Worm (Caenorhabditis elegans) whole organism, young adult: ENCODE measurements around the gene W02F12.4.

Source experiments
- C06A6.2 ChIP-seq: fragments of 200-800 bp; sonication (Bioruptor generic); conservative IDR thresholded peaks from 2 replicates; pipeline ENCODE4 v1.3.6; 2022; ENCODE audit warnings: missing genetic modification characterization, missing compliant biosample characterization
- F10E7.11 ChIP-seq: sonication (generic microtip); optimal IDR thresholded peaks from 2 replicates; lab custom pipeline; 2017; ENCODE audit warnings: mild to moderate bottlenecking, missing genetic modification characterization, moderate library complexity, missing compliant biosample characterization
- F22D6.2 ChIP-seq: sonication (generic microtip); optimal IDR thresholded peaks from 2 replicates; lab custom pipeline; 2016; ENCODE audit warnings: mild to moderate bottlenecking, missing genetic modification characterization, missing compliant biosample characterization
- F37B4.10 ChIP-seq: fragments of 200-800 bp; sonication (Bioruptor generic); IDR thresholded peaks from 2 replicates; pipeline ENCODE4 v1.3.6; 2022; ENCODE audit warnings: missing genetic modification characterization, missing compliant biosample characterization
- F57A8.1 ChIP-seq: fragments of 200-800 bp; sonication (Bioruptor generic); optimal IDR thresholded peaks from 2 replicates; lab custom pipeline; 2018; ENCODE audit warnings: mild to moderate bottlenecking, missing genetic modification characterization, moderate library complexity, missing compliant biosample characterization
- K11D2.4 ChIP-seq: fragments of 200-800 bp; sonication (Bioruptor generic); IDR thresholded peaks from 2 replicates; pipeline ENCODE4 v1.3.6; 2022; ENCODE audit warnings: missing genetic modification reagents, missing genetic modification characterization, missing compliant biosample characterization
- Y56A3A.18 ChIP-seq: fragments of 200-800 bp; sonication (Bioruptor generic); IDR thresholded peaks from 2 replicates; pipeline ENCODE4 v1.3.6; 2022; ENCODE audit warnings: missing genetic modification reagents, missing genetic modification characterization, missing compliant biosample characterization
- ZK185.1 ChIP-seq: sonication (generic microtip); optimal IDR thresholded peaks from 2 replicates; lab custom pipeline; 2016; ENCODE audit warnings: mild to moderate bottlenecking, missing genetic modification characterization, missing compliant biosample characterization; ENCODE audit not compliant: poor library complexity, severe bottlenecking
- athp-1 ChIP-seq: sonication (generic microtip); optimal IDR thresholded peaks from 2 replicates; lab custom pipeline; 2017; ENCODE audit warnings: mild to moderate bottlenecking, missing genetic modification characterization, missing compliant biosample characterization
- attf-5 ChIP-seq: fragments of 200-800 bp; sonication (Bioruptor generic); optimal IDR thresholded peaks from 2 replicates; lab custom pipeline; 2018; ENCODE audit warnings: mild to moderate bottlenecking, missing genetic modification characterization, missing compliant biosample characterization
- bed-2 ChIP-seq: fragments of 200-800 bp; sonication (Bioruptor generic); IDR thresholded peaks from 2 replicates; pipeline ENCODE4 v1.3.6; 2022; ENCODE audit warnings: missing genetic modification reagents, missing genetic modification characterization, missing compliant biosample characterization
- ccch-3 ChIP-seq: fragments of 200-800 bp; sonication (Bioruptor generic); optimal IDR thresholded peaks from 2 replicates; lab custom pipeline; 2018; ENCODE audit warnings: mild to moderate bottlenecking, missing genetic modification characterization, missing compliant biosample characterization
- ceh-100 ChIP-seq: fragments of 200-800 bp; sonication (Bioruptor generic); IDR thresholded peaks from 2 replicates; pipeline ENCODE4 v1.3.6; 2022; ENCODE audit warnings: missing genetic modification reagents, missing genetic modification characterization, missing compliant biosample characterization
- ceh-27 ChIP-seq: fragments of 200-800 bp; sonication (Bioruptor generic); optimal IDR thresholded peaks from 2 replicates; lab custom pipeline; 2018; ENCODE audit warnings: mild to moderate bottlenecking, missing genetic modification characterization, moderate library complexity, missing compliant biosample characterization
- ceh-40 ChIP-seq: fragments of 200-800 bp; sonication (Bioruptor generic); IDR thresholded peaks from 2 replicates; pipeline ENCODE4 v1.3.6; 2022; ENCODE audit warnings: missing genetic modification characterization, missing compliant biosample characterization
- ceh-79 ChIP-seq: sonication (generic microtip); optimal IDR thresholded peaks from 2 replicates; lab custom pipeline; 2017; ENCODE audit warnings: mild to moderate bottlenecking, missing genetic modification characterization, missing compliant biosample characterization
- chd-7 ChIP-seq: sonication (generic microtip); optimal IDR thresholded peaks from 2 replicates; lab custom pipeline; 2016; ENCODE audit warnings: mild to moderate bottlenecking, missing genetic modification characterization, moderate library complexity, missing compliant biosample characterization
- dox-1 ChIP-seq: fragments of 200-800 bp; sonication (Bioruptor generic); IDR thresholded peaks from 2 replicates; pipeline ENCODE4 v1.3.6; 2022; ENCODE audit warnings: missing genetic modification reagents, missing genetic modification characterization, missing compliant biosample characterization
- dpff-1 ChIP-seq: sonication (generic microtip); optimal IDR thresholded peaks from 2 replicates; lab custom pipeline; 2017; ENCODE audit warnings: mild to moderate bottlenecking, missing genetic modification characterization, missing compliant biosample characterization
- dpl-1 ChIP-seq: fragments of 150-350 bp; optimal IDR thresholded peaks from 2 replicates; lab custom pipeline; 2014; ENCODE audit warnings: missing biosample characterization, missing genetic modification reagents, missing genetic modification characterization
- ekl-4 ChIP-seq: fragments of 200-800 bp; sonication (Bioruptor generic); IDR thresholded peaks from 2 replicates; pipeline ENCODE4 v1.3.6; 2022; ENCODE audit warnings: missing genetic modification reagents, missing genetic modification characterization, missing compliant biosample characterization
- gei-17 ChIP-seq: fragments of 200-800 bp; sonication (Bioruptor generic); optimal IDR thresholded peaks from 2 replicates; lab custom pipeline; 2018; ENCODE audit warnings: mild to moderate bottlenecking, missing genetic modification characterization, missing compliant biosample characterization
- hmg-1.2 ChIP-seq: fragments of 200-800 bp; sonication (Bioruptor generic); IDR thresholded peaks from 2 replicates; pipeline ENCODE4 v1.3.6; 2022; ENCODE audit warnings: missing genetic modification reagents, missing genetic modification characterization, missing compliant biosample characterization
- hmg-20 ChIP-seq: fragments of 200-800 bp; sonication (Bioruptor generic); IDR thresholded peaks from 2 replicates; pipeline ENCODE4 v1.3.6; 2022; ENCODE audit warnings: missing genetic modification reagents, missing genetic modification characterization, missing compliant biosample characterization
- let-607 ChIP-seq, 2 experiments: fragments of 200-800 bp in 1 of 2; sonication (Bioruptor generic) in 1 of 2; sonication (generic microtip) in 1 of 2; optimal IDR thresholded peaks; 2 replicates each; lab custom pipeline; 2016 to 2018; ENCODE audit warnings: mild to moderate bottlenecking in 2 of 2, missing compliant biosample characterization in 2 of 2, missing genetic modification characterization in 2 of 2, moderate library complexity in 2 of 2, missing genotype in 1 of 2
- lin-26 ChIP-seq: fragments of 200-800 bp; sonication (Bioruptor generic); IDR thresholded peaks from 2 replicates; pipeline ENCODE4 v1.3.6; 2022; ENCODE audit warnings: missing genetic modification reagents, missing genetic modification characterization, missing compliant biosample characterization
- lin-35 ChIP-seq, 3 experiments: fragments of 150-350 bp in 2 of 3; sonication (generic microtip) in 1 of 3; optimal IDR thresholded peaks; 2 replicates each; lab custom pipeline; 2014 to 2018; ENCODE audit warnings: missing biosample characterization in 3 of 3, missing genetic modification characterization in 3 of 3, missing genetic modification reagents in 3 of 3
- lir-1 ChIP-seq: fragments of 200-800 bp; sonication (Bioruptor generic); conservative IDR thresholded peaks from 2 replicates; pipeline ENCODE4 v1.3.6; 2022; ENCODE audit warnings: missing genetic modification reagents, missing genetic modification characterization, missing compliant biosample characterization
- lsl-1 ChIP-seq: fragments of 200-800 bp; sonication (Bioruptor generic); optimal IDR thresholded peaks from 2 replicates; lab custom pipeline; 2018; ENCODE audit warnings: mild to moderate bottlenecking, missing genetic modification characterization, moderate library complexity, missing compliant biosample characterization
- lsy-27 ChIP-seq: sonication (generic microtip); optimal IDR thresholded peaks from 2 replicates; lab custom pipeline; 2017; ENCODE audit warnings: missing genetic modification characterization, mild to moderate bottlenecking, missing compliant biosample characterization, antibody characterized with exemption, missing genotype, borderline replicate concordance; ENCODE audit not compliant: insufficient read depth
- nfya-2 ChIP-seq: fragments of 200-800 bp; sonication (Bioruptor generic); IDR thresholded peaks from 2 replicates; pipeline ENCODE4 v1.3.6; 2022; ENCODE audit warnings: missing genetic modification reagents, missing genetic modification characterization, missing compliant biosample characterization
- nhr-120 ChIP-seq: fragments of 200-800 bp; sonication (Bioruptor generic); IDR thresholded peaks from 2 replicates; pipeline ENCODE4 v1.3.6; 2022; ENCODE audit warnings: missing genetic modification characterization, missing compliant biosample characterization
- nhr-179 ChIP-seq: sonication (generic microtip); optimal IDR thresholded peaks from 2 replicates; lab custom pipeline; 2016; ENCODE audit warnings: mild to moderate bottlenecking, missing genetic modification characterization, missing compliant biosample characterization
- nhr-80 ChIP-seq: sonication (generic microtip); optimal IDR thresholded peaks from 2 replicates; lab custom pipeline; 2016; ENCODE audit warnings: missing genetic modification characterization, missing compliant biosample characterization
- pbrm-1 ChIP-seq: fragments of 200-800 bp; sonication (Bioruptor generic); IDR thresholded peaks from 2 replicates; pipeline ENCODE4 v1.3.6; 2022; ENCODE audit warnings: missing genetic modification reagents, missing genetic modification characterization, missing compliant biosample characterization
- rpc-1 ChIP-seq, 2 experiments: fragments of 150-350 bp in 1 of 2; sonication (generic microtip) in 1 of 2; optimal IDR thresholded peaks; 2 replicates each; lab custom pipeline; 2014 to 2018; ENCODE audit warnings: missing biosample characterization in 1 of 2, missing genetic modification characterization in 1 of 2, missing genetic modification reagents in 1 of 2, missing genotype in 1 of 2
- snpc-1.1 ChIP-seq: sonication (generic microtip); optimal IDR thresholded peaks from 2 replicates; lab custom pipeline; 2017; ENCODE audit warnings: missing genetic modification characterization, mild to moderate bottlenecking, missing compliant biosample characterization, antibody characterized with exemption, moderate library complexity, missing genotype, missing genetic modification reagents; ENCODE audit not compliant: insufficient read depth
- snpc-3.4 ChIP-seq: sonication (generic microtip); optimal IDR thresholded peaks from 2 replicates; lab custom pipeline; 2017; ENCODE audit warnings: missing genetic modification characterization, mild to moderate bottlenecking, missing compliant biosample characterization, antibody characterized with exemption, moderate library complexity, missing genotype, missing genetic modification reagents
- somi-1 ChIP-seq: fragments of 200-800 bp; sonication (Bioruptor generic); optimal IDR thresholded peaks from 2 replicates; lab custom pipeline; 2018; ENCODE audit warnings: mild to moderate bottlenecking, missing genetic modification characterization, missing compliant biosample characterization
- unc-62 ChIP-seq: fragments of 150-350 bp; optimal IDR thresholded peaks from 2 replicates; lab custom pipeline; 2014; ENCODE audit warnings: missing biosample characterization, missing genetic modification reagents, missing genetic modification characterization
- ztf-28 ChIP-seq: fragments of 200-800 bp; sonication (Bioruptor generic); IDR thresholded peaks from 2 replicates; pipeline ENCODE4 v1.3.6; 2022; ENCODE audit warnings: missing genetic modification reagents, missing genetic modification characterization, missing compliant biosample characterization

W02F12.4 gene

ce11 chrV:6736108-6736507 lies 29.4 kb upstream of the W02F12.4 start:
- TF ChIP-seq nhr-120 (GFP tag; lab: Robert Waterston, UW) (no peak), F37B4.10 (GFP tag; lab: Robert Waterston, UW) (no peak), pbrm-1 (GFP tag; lab: Robert Waterston, UW) (no peak), K11D2.4 (GFP tag; lab: Robert Waterston, UW) (no peak), ccch-3 (GFP tag; lab: Kevin White, UChicago) (no peak), attf-5 (GFP tag; lab: Kevin White, UChicago) (no peak), athp-1 (tag; lab: Kevin White, UChicago) (no peak), nfya-2 (GFP tag; lab: Robert Waterston, UW) (no peak), dpl-1 (GFP tag; lab: Kevin White, UChicago) (no peak), let-607 (tag; optimal IDR thresholded peaks at IDR 0.05; lab: Kevin White, UChicago) (no peak)

- TF ChIP-seq bed-2 (GFP tag; lab: Robert Waterston, UW) (no peak), ZK185.1 (no peak), lsl-1 (GFP tag; lab: Kevin White, UChicago) (no peak)
Observed at ce11 chrV:6732995-6733394, 26.3 kb upstream of the W02F12.4 start, which contains the start of gene grl-8. TSS of gene grl-8 (minus strand) at chrV:6733095.

- TF ChIP-seq lin-35 (GFP tag; optimal IDR thresholded peaks at IDR 0.05; lab: Kevin White, UChicago) (no peak), ceh-100 (GFP tag; lab: Robert Waterston, UW) (no peak), lin-26 (GFP tag; lab: Robert Waterston, UW) (no peak), snpc-1.1 (tag; lab: Kevin White, UChicago) (no peak), ceh-79 (tag; lab: Kevin White, UChicago) (no peak), ceh-40 (GFP tag; lab: Robert Waterston, UW) (no peak), nhr-179 (no peak), F10E7.11 (tag; lab: Kevin White, UChicago) (no peak), unc-62 (GFP tag; lab: Kevin White, UChicago) (no peak), ekl-4 (GFP tag; lab: Robert Waterston, UW) (no peak), lir-1 (no peak), athp-1 (tag; lab: Kevin White, UChicago) (no peak), somi-1 (no peak), chd-7 (no peak), ztf-28 (GFP tag; lab: Robert Waterston, UW) (no peak), F57A8.1 (no peak), rpc-1 (optimal IDR thresholded peaks at IDR 0.05; lab: Kevin White, UChicago) (no peak), rpc-1 (tag; optimal IDR thresholded peaks at IDR 0.05; lab: Kevin White, UChicago) (no peak), lsy-27 (tag; lab: Kevin White, UChicago) (no peak), Y56A3A.18 (GFP tag; lab: Robert Waterston, UW) (no peak), snpc-3.4 (no peak)
Observed at ce11 chrV:6731594-6731993, 24.9 kb upstream of the W02F12.4 start, which contains the start of gene grl-9. TSS of gene grl-9 (minus strand) at chrV:6731694.

ce11 chrV:6727222-6727621 lies 20.5 kb upstream of the W02F12.4 start, which contains the start of gene ZC487.1:
TSS of gene ZC487.1 (plus strand) at chrV:6727522.
- TF ChIP-seq dpl-1 (GFP tag; lab: Kevin White, UChicago) (no peak), C06A6.2 (GFP tag; lab: Robert Waterston, UW) (no peak), nhr-80 (no peak), dox-1 (no peak), gei-17 (no peak), pbrm-1 (GFP tag; lab: Robert Waterston, UW) (no peak), F22D6.2 (tag; lab: Kevin White, UChicago) (no peak), hmg-20 (GFP tag; lab: Robert Waterston, UW) (no peak), ceh-27 (no peak), hmg-1.2 (GFP tag; lab: Robert Waterston, UW) (no peak), dpff-1 (tag; lab: Kevin White, UChicago) (no peak)
